5 fruit fly cellular contexts compared by ENCODE assay signal in genomic region chrX:739621-740216, dm6.
TF ChIP-seq lines count a peak whose summit lies in the region.

No protein-coding gene starts in this region.

- no peak for TF ChIP-seq CTCF in whole organism, embryonic (GFP tag; optimal IDR thresholded peaks at IDR 0.05; lab: Kevin White, UChicago)

TF ChIP-seq in whole organism, 6 proteins besides CTCF, POLR2A, EP300 and RAD21:
- peak; percentile 55 for TF ChIP-seq pan (optimal IDR thresholded peaks at IDR 0.05; lab: Kevin White, UChicago)
- no peak for TF ChIP-seq Dll (optimal IDR thresholded peaks at IDR 0.05; lab: Kevin White, UChicago)
- no peak for TF ChIP-seq psq (optimal IDR thresholded peaks at IDR 0.05; lab: Kevin White, UChicago)

TF ChIP-seq in whole organism, embryonic, 481 proteins besides CTCF, POLR2A, EP300 and RAD21 (continues in another document):
- TF ChIP-seq NFAT (GFP tag; IDR thresholded peaks at IDR 0.05; lab: Robert Waterston, UW) (no peak), pfk (GFP tag; optimal IDR thresholded peaks at IDR 0.05; lab: Kevin White, UChicago) (no peak), Gug (GFP tag; IDR thresholded peaks at IDR 0.05; lab: Robert Waterston, UW) (no peak), fd96Cb (tag; optimal IDR thresholded peaks at IDR 0.05; lab: Kevin White, UChicago) (no peak), nom (GFP tag; optimal IDR thresholded peaks at IDR 0.05; lab: Kevin White, UChicago) (peak; percentile 66), luna (GFP tag; optimal IDR thresholded peaks at IDR 0.05; lab: Kevin White, UChicago) (no peak), CG4730 (GFP tag; IDR thresholded peaks at IDR 0.05; lab: Robert Waterston, UW) (no peak), az2 (GFP tag; optimal IDR thresholded peaks at IDR 0.05; lab: Kevin White, UChicago) (no peak), CG4424 (GFP tag; optimal IDR thresholded peaks at IDR 0.05; lab: Kevin White, UChicago) (no peak), slou (GFP tag; optimal IDR thresholded peaks at IDR 0.05; lab: Kevin White, UChicago) (no peak), CG1024 (GFP tag; IDR thresholded peaks at IDR 0.05; lab: Robert Waterston, UW) (no peak), gcm (GFP tag; optimal IDR thresholded peaks at IDR 0.05; lab: Kevin White, UChicago) (peak; percentile 24), H2.0 (GFP tag; IDR thresholded peaks at IDR 0.05; lab: Robert Waterston, UW) (no peak), bsh (GFP tag; optimal IDR thresholded peaks at IDR 0.05; lab: Kevin White, UChicago) (peak in 1 of 2 experiments; percentile 54), CG2120 (GFP tag; optimal IDR thresholded peaks at IDR 0.05; lab: Kevin White, UChicago) (no peak), Gsc (GFP tag; IDR thresholded peaks at IDR 0.05; lab: Robert Waterston, UW) (no peak), D19A (tag; optimal IDR thresholded peaks at IDR 0.05; lab: Kevin White, UChicago) (peak; percentile 2), fu2 (GFP tag; optimal IDR thresholded peaks at IDR 0.05; lab: Kevin White, UChicago) (no peak), Poxn (GFP tag; IDR thresholded peaks at IDR 0.05; lab: Robert Waterston, UW) (no peak), CG16863 (GFP tag; optimal IDR thresholded peaks at IDR 0.05; lab: Kevin White, UChicago) (no peak), CG8281 (tag; optimal IDR thresholded peaks at IDR 0.05; lab: Kevin White, UChicago) (no peak), CG31365 (tag; optimal IDR thresholded peaks at IDR 0.05; lab: Kevin White, UChicago) (no peak), pnt (GFP tag; optimal IDR thresholded peaks at IDR 0.05; lab: Kevin White, UChicago) (no peak)

TF ChIP-seq in whole organism, prepupa, 60 proteins besides CTCF, POLR2A, EP300 and RAD21 (continues in another document):
- TF ChIP-seq dsx (GFP tag; optimal IDR thresholded peaks at IDR 0.05; lab: Kevin White, UChicago; ENCODE audit: poor library complexity, severe bottlenecking) (no peak), Hr4 (GFP tag; optimal IDR thresholded peaks at IDR 0.05; lab: Kevin White, UChicago) (no peak), salr (GFP tag; optimal IDR thresholded peaks at IDR 0.05; lab: Kevin White, UChicago) (no peak), spab (GFP tag; optimal IDR thresholded peaks at IDR 0.05; lab: Kevin White, UChicago) (no peak), Lpt (GFP tag; optimal IDR thresholded peaks at IDR 0.05; lab: Kevin White, UChicago) (peak; percentile 12), CG10631 (GFP tag; optimal IDR thresholded peaks at IDR 0.05; lab: Kevin White, UChicago) (peak; percentile 63), CG6163 (GFP tag; IDR thresholded peaks at IDR 0.05; lab: Robert Waterston, UW) (peak; percentile 67; the same call in 2 of the 3 replicates), acj6 (GFP tag; optimal IDR thresholded peaks at IDR 0.05; lab: Kevin White, UChicago) (peak; percentile 67), CG6276 (GFP tag; optimal IDR thresholded peaks at IDR 0.05; lab: Kevin White, UChicago) (no peak), CG6792 (GFP tag; optimal IDR thresholded peaks at IDR 0.05; lab: Kevin White, UChicago) (peak; percentile 79), CG11902 (GFP tag; optimal IDR thresholded peaks at IDR 0.05; lab: Kevin White, UChicago) (peak; percentile 62), ss (GFP tag; optimal IDR thresholded peaks at IDR 0.05; lab: Kevin White, UChicago) (peak; percentile 53), net (GFP tag; optimal IDR thresholded peaks at IDR 0.05; lab: Kevin White, UChicago) (no peak), CG16779 (tag; optimal IDR thresholded peaks at IDR 0.05; lab: Kevin White, UChicago) (no peak), Hr39 (GFP tag; optimal IDR thresholded peaks at IDR 0.05; lab: Kevin White, UChicago) (peak; percentile 63), achi (GFP tag; optimal IDR thresholded peaks at IDR 0.05; lab: Kevin White, UChicago) (peak; percentile 59), Eip78C (GFP tag; lab: Kevin White, UChicago) (peak; percentile 87), Hr38 (GFP tag; optimal IDR thresholded peaks at IDR 0.05; lab: Kevin White, UChicago) (no peak), fkh (GFP tag; optimal IDR thresholded peaks at IDR 0.05; lab: Kevin White, UChicago) (no peak), CG8119 (GFP tag; IDR thresholded peaks at IDR 0.05; lab: Robert Waterston, UW) (peak; percentile 60), Met (GFP tag; optimal IDR thresholded peaks at IDR 0.05; lab: Kevin White, UChicago) (peak; percentile 66), CG7368 (GFP tag; optimal IDR thresholded peaks at IDR 0.05; lab: Kevin White, UChicago) (peak; percentile 31), CG10669 (GFP tag; optimal IDR thresholded peaks at IDR 0.05; lab: Kevin White, UChicago) (peak; percentile 30)

TF ChIP-seq in whole organism, pupa, 21 proteins besides CTCF, POLR2A, EP300 and RAD21:
- TF ChIP-seq Pif1A (GFP tag; optimal IDR thresholded peaks at IDR 0.05; lab: Kevin White, UChicago) (peak; percentile 65), CG9948 (tag; optimal IDR thresholded peaks at IDR 0.05; lab: Kevin White, UChicago) (no peak), CG10348 (GFP tag; IDR thresholded peaks at IDR 0.05; lab: Robert Waterston, UW) (no peak), Ets98B (GFP tag; IDR thresholded peaks at IDR 0.05; lab: Robert Waterston, UW) (no peak), CG4496 (GFP tag; IDR thresholded peaks at IDR 0.05; lab: Robert Waterston, UW) (0 out of 3 replicates have a peak, but pooled peaks have one; percentile 36), gl (tag; optimal IDR thresholded peaks at IDR 0.05; lab: Kevin White, UChicago) (no peak), CG32121 (GFP tag; IDR thresholded peaks at IDR 0.05; lab: Robert Waterston, UW) (no peak), Pif1B (GFP tag; optimal IDR thresholded peaks at IDR 0.05; lab: Kevin White, UChicago) (peak; percentile 60), CG15710 (tag; optimal IDR thresholded peaks at IDR 0.05; lab: Kevin White, UChicago) (peak; percentile 20), D1 (tag; optimal IDR thresholded peaks at IDR 0.05; lab: Kevin White, UChicago) (no peak), Snoo (tag; optimal IDR thresholded peaks at IDR 0.05; lab: Kevin White, UChicago) (peak; percentile 47), CG8301 (tag; optimal IDR thresholded peaks at IDR 0.05; lab: Kevin White, UChicago) (peak; percentile 26), CG17806 (tag; optimal IDR thresholded peaks at IDR 0.05; lab: Kevin White, UChicago) (peak; percentile 26), CG13204 (GFP tag; optimal IDR thresholded peaks at IDR 0.05; lab: Kevin White, UChicago) (no peak), rn (GFP tag; IDR thresholded peaks at IDR 0.05; lab: Robert Waterston, UW) (no peak), CG34367 (tag; optimal IDR thresholded peaks at IDR 0.05; lab: Kevin White, UChicago) (no peak), EcR (GFP tag; optimal IDR thresholded peaks at IDR 0.05; lab: Kevin White, UChicago) (peak; percentile 83), CG8159 (tag; optimal IDR thresholded peaks at IDR 0.05; lab: Kevin White, UChicago) (peak; percentile 47), CG14655 (GFP tag; optimal IDR thresholded peaks at IDR 0.05; lab: Kevin White, UChicago) (no peak), fd96Ca (GFP tag; IDR thresholded peaks at IDR 0.05; lab: Robert Waterston, UW) (peak; percentile 53; the same call in 2 of the 3 replicates), CG12605 (GFP tag; IDR thresholded peaks at IDR 0.05; lab: Robert Waterston, UW) (no peak)
TF ChIP-seq in whole organism, pupa: peak in this region for 10.

TF ChIP-seq in whole organism, wandering third instar larva, 38 proteins besides CTCF, POLR2A, EP300 and RAD21:
- TF ChIP-seq Sp1 (GFP tag; optimal IDR thresholded peaks at IDR 0.05; lab: Kevin White, UChicago) = no peak
- no peak for TF ChIP-seq jim (GFP tag; optimal IDR thresholded peaks at IDR 0.05; lab: Kevin White, UChicago)
- no peak for TF ChIP-seq OdsH (GFP tag; optimal IDR thresholded peaks at IDR 0.05; lab: Kevin White, UChicago)
- no peak for TF ChIP-seq dsf (GFP tag; optimal IDR thresholded peaks at IDR 0.05; lab: Kevin White, UChicago; ENCODE audit: borderline replicate concordance)
- TF ChIP-seq ey (GFP tag; optimal IDR thresholded peaks at IDR 0.05; lab: Kevin White, UChicago) = peak; percentile 14
- TF ChIP-seq h (GFP tag; optimal IDR thresholded peaks at IDR 0.05; lab: Kevin White, UChicago) = peak; percentile 39
- TF ChIP-seq psq (GFP tag; optimal IDR thresholded peaks at IDR 0.05; lab: Kevin White, UChicago) = peak; percentile 11
- TF ChIP-seq lola (GFP tag; optimal IDR thresholded peaks at IDR 0.05; lab: Kevin White, UChicago) = no peak
- TF ChIP-seq dmrt93B (GFP tag; optimal IDR thresholded peaks at IDR 0.05; lab: Kevin White, UChicago) = no peak
